Fruit fly (Drosophila melanogaster) Kc167 (cell line): Measurements from ENCODE around the gene CG11279.

Experiments used
- h ChIP-seq: fragments of >200 bp; optimal IDR thresholded peaks from 3 replicates; lab custom pipeline; 2018; ENCODE audit warnings: missing external identifiers
- insv ChIP-seq: fragments of >200 bp; optimal IDR thresholded peaks from 3 replicates; lab custom pipeline; 2018; ENCODE audit warnings: missing external identifiers
- psq ChIP-seq: fragments of >200 bp; optimal IDR thresholded peaks from 2 replicates; lab custom pipeline; 2017; ENCODE audit warnings: missing external identifiers
- ttk ChIP-seq: sonication (Bioruptor generic); optimal IDR thresholded peaks from 2 replicates; lab custom pipeline; 2017; ENCODE audit warnings: missing external identifiers

- TF ChIP-seq insv (lab: Kevin White, UChicago) (no peak), psq (lab: Kevin White, UChicago) (no peak), h (lab: Kevin White, UChicago) (no peak), ttk (lab: Kevin White, UChicago) (no peak)
These were observed 19.4 kb downstream of the CG11279 start for dm6 chr3L:13066220-13066619.
